Fruit fly (Drosophila melanogaster): ENCODE data around the gene Ulp1.

The Ulp1 gene

dm6 chrX:19187624-19188085, 20.3 kb downstream of the Ulp1 start, which contains the start of gene Mec2 (continued):
- TF ChIP-seq CkIIα-i1 (GFP tag; IDR thresholded peaks at IDR 0.05) (no peak), Spps (tag; optimal IDR thresholded peaks at IDR 0.05) (no peak), mam (GFP tag; optimal IDR thresholded peaks at IDR 0.05) (peak; percentile 27), vnd (GFP tag; IDR thresholded peaks at IDR 0.05; ENCODE audit: partially characterized antibody) (no peak), B-H1 (GFP tag; IDR thresholded peaks at IDR 0.05) (no peak), CG8281 (tag; optimal IDR thresholded peaks at IDR 0.05) (no peak), Ssrp (tag; optimal IDR thresholded peaks at IDR 0.05) (peak; percentile 40), CG9797 (GFP tag; optimal IDR thresholded peaks at IDR 0.05) (no peak), Xbp1 (GFP tag; optimal IDR thresholded peaks at IDR 0.05) (peak; percentile 68), HLH3B (GFP tag; IDR thresholded peaks at IDR 0.05) (peak; percentile 62), inv (GFP tag; IDR thresholded peaks at IDR 0.05; ENCODE audit: partially characterized antibody) (no peak), Bdp1 (GFP tag; optimal IDR thresholded peaks at IDR 0.05) (peak; percentile 10), CG7839 (tag; optimal IDR thresholded peaks at IDR 0.05) (peak; percentile 73), Dip3 (GFP tag; optimal IDR thresholded peaks at IDR 0.05) (peak; percentile 4), CG3065 (GFP tag; optimal IDR thresholded peaks at IDR 0.05) (no peak), dimm (GFP tag; IDR thresholded peaks at IDR 0.05) (no peak), disco-r (GFP tag; optimal IDR thresholded peaks at IDR 0.05) (peak; percentile 22), ttk (GFP tag; IDR thresholded peaks at IDR 0.05) (no peak), luna (GFP tag; optimal IDR thresholded peaks at IDR 0.05) (no peak), pfk (GFP tag; optimal IDR thresholded peaks at IDR 0.05) (no peak), ham (GFP tag; IDR thresholded peaks at IDR 0.05) (no peak), Hand (GFP tag; optimal IDR thresholded peaks at IDR 0.05) (no peak), CG12219 (GFP tag; optimal IDR thresholded peaks at IDR 0.05) (peak; percentile 49), Dek (tag; optimal IDR thresholded peaks at IDR 0.05) (peak; percentile 47), Sox100B (GFP tag; optimal IDR thresholded peaks at IDR 0.05) (no peak), hkb (optimal IDR thresholded peaks at IDR 0.05) (no peak), hkb (GFP tag; IDR thresholded peaks at IDR 0.05) (peak; percentile 55), nom (GFP tag; optimal IDR thresholded peaks at IDR 0.05) (peak; percentile 12), CG7987 (GFP tag; optimal IDR thresholded peaks at IDR 0.05) (no peak), CG2678 (tag; optimal IDR thresholded peaks at IDR 0.05) (no peak), Hr51 (GFP tag; optimal IDR thresholded peaks at IDR 0.05) (peak in 1 of 2 experiments; percentile 34), CG9609 (GFP tag; optimal IDR thresholded peaks at IDR 0.05) (peak; percentile 59), HmgZ (tag; optimal IDR thresholded peaks at IDR 0.05) (peak; percentile 39), CG10959 (GFP tag; IDR thresholded peaks at IDR 0.05) (no peak), CG43689 (GFP tag; IDR thresholded peaks at IDR 0.05) (no peak), CG31388 (GFP tag; optimal IDR thresholded peaks at IDR 0.05) (no peak), CG12391 (tag; optimal IDR thresholded peaks at IDR 0.05) (peak; percentile 57), tup (GFP tag; optimal IDR thresholded peaks at IDR 0.05) (no peak), CG13424 (tag; optimal IDR thresholded peaks at IDR 0.05) (peak; percentile 1), CG10209 (GFP tag; optimal IDR thresholded peaks at IDR 0.05) (no peak), wor (GFP tag; IDR thresholded peaks at IDR 0.05) (peak; percentile 34; the same call in 1 of the 2 replicates), Fer1 (GFP tag; optimal IDR thresholded peaks at IDR 0.05) (no peak), D (optimal IDR thresholded peaks at IDR 0.05) (no peak), D (GFP tag; optimal IDR thresholded peaks at IDR 0.05) (no peak), ac (GFP tag; optimal IDR thresholded peaks at IDR 0.05) (no peak), Blimp-1 (GFP tag; optimal IDR thresholded peaks at IDR 0.05) (peak; percentile 42), Fer3 (tag; optimal IDR thresholded peaks at IDR 0.05) (no peak), nau (GFP tag; optimal IDR thresholded peaks at IDR 0.05) (no peak), gcm2 (GFP tag; optimal IDR thresholded peaks at IDR 0.05) (peak; percentile 5), ato (GFP tag; IDR thresholded peaks at IDR 0.05; ENCODE audit: partially characterized antibody) (no peak), CG17829 (tag; optimal IDR thresholded peaks at IDR 0.05) (peak; percentile 12)

Measured in whole organism, embryonic.